Worm (Caenorhabditis elegans): ENCODE results near the gene K08H2.4.

DNA sequence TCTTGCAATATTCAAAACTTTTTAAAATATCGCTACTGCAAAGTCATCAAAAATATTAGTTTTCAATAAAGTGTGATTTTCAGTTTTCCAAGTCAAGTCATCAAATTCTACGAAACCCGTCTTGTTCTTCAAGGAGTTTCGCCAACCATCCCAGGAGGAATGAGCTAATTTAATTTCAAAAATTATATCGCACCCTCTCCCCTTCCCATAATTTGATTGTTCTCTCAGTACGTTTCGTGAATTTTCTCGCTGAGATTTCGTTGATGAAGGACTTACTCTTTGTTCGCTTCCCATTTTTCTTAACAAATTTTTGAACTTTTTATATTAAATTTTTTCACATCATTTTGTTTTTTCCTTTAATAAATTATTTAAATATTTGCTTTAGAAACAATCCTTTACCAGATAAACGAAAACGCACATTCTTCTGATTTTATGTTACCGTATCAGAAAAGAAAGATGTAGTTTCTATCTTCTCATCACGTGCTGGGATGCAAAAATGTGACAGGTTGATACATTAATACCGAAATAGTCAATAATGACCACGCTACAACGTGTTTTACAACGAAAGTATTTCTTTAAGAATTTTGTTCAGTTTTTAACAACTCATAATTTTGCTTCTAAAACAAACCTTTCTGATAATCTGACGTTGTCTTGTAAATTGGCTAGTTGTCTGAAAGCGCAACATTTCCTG is 8.5 kb downstream of the K08H2.4 start:
- TF ChIP-seq lin-39 (tag; optimal IDR thresholded peaks at IDR 0.05) (no peak), ceh-82 (tag; optimal IDR thresholded peaks at IDR 0.05) (no peak), skn-1 (tag; optimal IDR thresholded peaks at IDR 0.05) (no peak), ztf-11 (tag; optimal IDR thresholded peaks at IDR 0.05) (no peak)
